Fruit fly (Drosophila melanogaster): ENCODE measurements around the gene Glyp.

dm6 chr2L:2144725-2145656 is 14.4 kb downstream of the Glyp start, which contains the start of gene tho2:
- TF ChIP-seq CG6792 (GFP tag; optimal IDR thresholded peaks at IDR 0.05) (no peak), CG6163 (GFP tag; IDR thresholded peaks at IDR 0.05) (no peak), CG11762 (GFP tag; optimal IDR thresholded peaks at IDR 0.05; ENCODE audit: insufficient read depth) (no peak), CG8632 (GFP tag; optimal IDR thresholded peaks at IDR 0.05) (no peak)
